Worm (Caenorhabditis elegans): ENCODE results near the gene srh-68.

The srh-68 gene

DNA sequence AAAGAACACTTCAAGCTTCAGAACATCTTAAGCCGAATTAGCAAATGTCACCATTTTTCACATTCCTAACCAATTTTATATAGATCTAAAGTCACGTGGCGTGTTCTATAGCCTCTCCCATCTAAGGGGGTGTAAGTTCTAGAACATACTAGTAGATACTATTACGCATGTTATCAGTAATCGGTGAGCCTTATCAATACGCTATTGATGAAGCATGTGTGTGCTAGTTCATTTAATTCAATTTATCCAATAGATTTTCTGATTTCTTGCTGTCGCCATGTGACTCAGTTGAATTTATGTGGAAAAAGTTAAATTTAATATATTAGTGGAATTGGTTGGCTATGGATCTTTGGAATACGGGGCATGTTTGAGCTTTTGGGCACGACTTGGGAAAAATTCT lies 627 bp upstream of the srh-68 start:
- no peak for TF ChIP-seq ceh-14 (tag; optimal IDR thresholded peaks at IDR 0.05)
- TF ChIP-seq hlh-15 (tag; optimal IDR thresholded peaks at IDR 0.05) = no peak
- no peak for TF ChIP-seq eyg-1 (tag; optimal IDR thresholded peaks at IDR 0.05)
- no peak for TF ChIP-seq T23F11.4 (GFP tag; optimal IDR thresholded peaks at IDR 0.05)
- TF ChIP-seq pag-3 (tag; optimal IDR thresholded peaks at IDR 0.05; ENCODE audit: borderline replicate concordance) = no peak
- TF ChIP-seq dmd-4 (tag; optimal IDR thresholded peaks at IDR 0.05; ENCODE audit: borderline replicate concordance) = no peak
- TF ChIP-seq unc-86 (tag; optimal IDR thresholded peaks at IDR 0.05) = no peak
- TF ChIP-seq syd-9 (tag; optimal IDR thresholded peaks at IDR 0.05) = no peak
- TF ChIP-seq F13H6.1 (tag; optimal IDR thresholded peaks at IDR 0.05) = no peak
- no peak for TF ChIP-seq lin-11 (tag; optimal IDR thresholded peaks at IDR 0.05)

DNA sequence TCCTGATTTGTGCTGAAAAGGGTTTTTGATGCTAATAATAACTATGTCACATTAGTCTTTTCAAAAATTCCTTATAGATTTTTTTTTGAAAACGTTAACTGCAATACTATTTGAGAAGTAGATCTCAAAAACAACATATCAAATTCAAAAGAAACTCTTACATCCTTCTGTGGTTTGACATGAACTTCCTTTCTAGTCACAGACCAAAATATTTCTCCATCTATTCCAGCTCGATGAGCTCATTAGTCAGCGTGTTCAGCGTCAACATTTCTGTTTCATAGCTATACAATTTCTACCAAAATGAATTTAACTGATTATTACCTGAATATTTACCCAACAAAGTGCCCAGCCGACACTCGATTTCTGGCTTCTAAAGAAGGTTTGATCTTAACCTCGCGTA lies 1.5 kb downstream of the srh-68 start, which contains the start of gene srh-67:
Gene srh-67 (plus strand): TSS at position 301 of the 400 bp plus-strand sequence.
- TF ChIP-seq pros-1 (tag; optimal IDR thresholded peaks at IDR 0.05) (no peak), ztf-16 (tag; optimal IDR thresholded peaks at IDR 0.05) (no peak), C08G9.2 (tag; optimal IDR thresholded peaks at IDR 0.05) (no peak), dmd-4 (tag; optimal IDR thresholded peaks at IDR 0.05; ENCODE audit: borderline replicate concordance) (no peak), syd-9 (tag; optimal IDR thresholded peaks at IDR 0.05) (no peak), ceh-45 (GFP tag; IDR thresholded peaks at IDR 0.05) (no peak), pat-9 (tag; optimal IDR thresholded peaks at IDR 0.05) (no peak), pha-4 (tag; optimal IDR thresholded peaks at IDR 0.05) (no peak), ahr-1 (tag; optimal IDR thresholded peaks at IDR 0.05) (no peak), ets-4 (tag; optimal IDR thresholded peaks at IDR 0.05) (no peak), ref-2 (tag; optimal IDR thresholded peaks at IDR 0.05) (no peak), pqm-1 (tag; optimal IDR thresholded peaks at IDR 0.05) (no peak), ceh-34 (tag; optimal IDR thresholded peaks at IDR 0.05) (no peak)

DNA sequence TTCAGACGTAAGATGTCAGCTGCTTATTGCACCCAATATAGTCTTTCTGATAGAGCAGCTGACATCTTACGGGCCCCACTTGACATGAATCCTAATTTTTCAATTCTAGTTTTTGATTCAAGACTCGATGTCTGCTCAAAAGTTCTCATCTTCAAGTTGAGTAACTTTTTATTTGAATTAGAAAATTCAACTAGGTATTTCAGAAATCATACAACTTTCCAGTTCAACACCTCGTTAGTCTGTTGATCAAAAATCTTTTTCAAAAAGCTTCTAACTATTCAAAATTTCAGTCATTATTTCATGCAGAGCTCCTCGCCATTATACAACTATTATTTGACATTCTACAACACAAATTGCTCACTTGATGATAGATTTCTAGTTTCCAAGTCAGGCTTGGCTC lies 4.7 kb downstream of the srh-68 start, which contains the start of gene srh-73:
Gene srh-73 (plus strand): TSS at position 301 of the 400 bp plus-strand sequence.
- TF ChIP-seq Y22D7AL.16 (tag; optimal IDR thresholded peaks at IDR 0.05) (no peak), T23F11.4 (GFP tag; optimal IDR thresholded peaks at IDR 0.05) (no peak), ztf-16 (tag; optimal IDR thresholded peaks at IDR 0.05) (no peak), hlh-30 (tag; optimal IDR thresholded peaks at IDR 0.05; ENCODE audit: insufficient read depth) (no peak), nfya-1 (tag; optimal IDR thresholded peaks at IDR 0.05) (no peak), tbx-7 (tag; optimal IDR thresholded peaks at IDR 0.05) (no peak), syd-9 (tag; optimal IDR thresholded peaks at IDR 0.05) (no peak), ceh-19 (GFP tag; optimal IDR thresholded peaks at IDR 0.05) (no peak), pros-1 (tag; optimal IDR thresholded peaks at IDR 0.05) (no peak), hlh-13 (GFP tag; optimal IDR thresholded peaks at IDR 0.05) (no peak), pqm-1 (tag; optimal IDR thresholded peaks at IDR 0.05) (no peak), ceh-18 (tag; optimal IDR thresholded peaks at IDR 0.05) (no peak), elt-4 (tag; optimal IDR thresholded peaks at IDR 0.05) (no peak), pha-2 (tag; optimal IDR thresholded peaks at IDR 0.05) (no peak), ttx-3 (tag; optimal IDR thresholded peaks at IDR 0.05) (no peak), hlh-15 (tag; optimal IDR thresholded peaks at IDR 0.05) (no peak), pag-3 (tag; optimal IDR thresholded peaks at IDR 0.05; ENCODE audit: borderline replicate concordance) (no peak)

DNA sequence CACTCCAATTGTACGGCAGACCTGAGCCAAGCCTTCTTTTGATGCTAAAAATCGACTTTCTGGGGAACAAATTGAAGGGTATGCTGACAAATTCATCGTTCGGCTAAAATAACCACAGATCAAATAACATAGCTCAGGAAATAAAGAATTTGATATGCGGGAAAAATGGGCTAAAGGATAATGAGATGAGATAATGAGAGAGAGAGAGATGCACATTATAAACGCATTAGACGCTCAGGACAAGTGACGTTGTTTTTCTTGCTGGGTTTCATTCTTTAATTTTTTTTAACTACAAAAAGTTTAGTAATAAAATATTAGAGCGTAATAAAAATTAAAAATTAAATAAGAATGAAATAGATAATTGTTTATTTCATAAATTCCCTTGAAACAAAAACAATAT lies 7.5 kb downstream of the srh-68 start, which contains the start of gene srh-69:
Gene srh-69 (minus strand): TSS at position 101 of the 400 bp plus-strand sequence.
- no peak for TF ChIP-seq nhr-232 (tag; optimal IDR thresholded peaks at IDR 0.05)
- TF ChIP-seq hlh-15 (tag; optimal IDR thresholded peaks at IDR 0.05) = no peak
- TF ChIP-seq nhr-11 (tag; optimal IDR thresholded peaks at IDR 0.05) = no peak
- no peak for TF ChIP-seq pax-1 (tag; optimal IDR thresholded peaks at IDR 0.05)
- no peak for TF ChIP-seq hlh-13 (GFP tag; optimal IDR thresholded peaks at IDR 0.05)
- no peak for TF ChIP-seq fkh-10 (GFP tag; optimal IDR thresholded peaks at IDR 0.05)

DNA sequence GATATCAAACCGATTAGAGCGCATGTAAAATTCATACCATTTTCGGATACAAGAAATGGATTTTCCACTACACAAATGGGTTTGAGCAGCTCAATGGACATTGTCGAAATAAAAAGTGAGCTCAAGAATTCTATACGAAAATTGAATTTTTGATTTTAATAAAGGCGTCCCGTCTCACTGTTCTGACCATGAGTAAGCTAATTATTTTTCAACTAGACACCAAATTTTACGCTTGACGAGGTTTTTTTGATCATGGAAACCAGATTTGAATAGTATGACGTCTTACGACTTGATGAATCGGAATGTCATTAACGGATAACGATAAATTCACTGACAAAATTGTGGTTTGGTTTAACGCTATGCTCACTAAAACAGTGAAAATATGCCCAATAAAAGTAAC lies 9.2 kb downstream of the srh-68 start, which contains the start of gene srh-61:
Gene srh-61 (minus strand): TSS at position 101 of the 400 bp plus-strand sequence.
- no peak for TF ChIP-seq zip-5 (tag; optimal IDR thresholded peaks at IDR 0.05)
- no peak for TF ChIP-seq pag-3 (tag; optimal IDR thresholded peaks at IDR 0.05; ENCODE audit: borderline replicate concordance)
- no peak for TF ChIP-seq unc-86 (tag; optimal IDR thresholded peaks at IDR 0.05)
- no peak for TF ChIP-seq ref-2 (tag; optimal IDR thresholded peaks at IDR 0.05)
- no peak for TF ChIP-seq dve-1 (tag; optimal IDR thresholded peaks at IDR 0.05)
- TF ChIP-seq fkh-10 (GFP tag; optimal IDR thresholded peaks at IDR 0.05) = no peak
- no peak for TF ChIP-seq ceh-2 (tag; optimal IDR thresholded peaks at IDR 0.05)
- TF ChIP-seq ztf-16 (tag; optimal IDR thresholded peaks at IDR 0.05) = no peak
- no peak for TF ChIP-seq F13H6.1 (tag; optimal IDR thresholded peaks at IDR 0.05)
- no peak for TF ChIP-seq C38D4.7 (GFP tag; optimal IDR thresholded peaks at IDR 0.05)
- no peak for TF ChIP-seq hlh-6 (tag; optimal IDR thresholded peaks at IDR 0.05)
- no peak for TF ChIP-seq nhr-232 (tag; optimal IDR thresholded peaks at IDR 0.05)
- TF ChIP-seq pha-4 (tag; optimal IDR thresholded peaks at IDR 0.05) = no peak

Measured in whole organism, late embryonic.